Worm (Caenorhabditis elegans): ENCODE measurements around the gene mks-2.

- TF ChIP-seq unc-62 (GFP tag; optimal IDR thresholded peaks at IDR 0.05) (no peak), nhr-11 (tag; optimal IDR thresholded peaks at IDR 0.05) (no peak), elt-1 (tag; optimal IDR thresholded peaks at IDR 0.05) (no peak), skn-1 (tag; optimal IDR thresholded peaks at IDR 0.05) (no peak), nhr-77 (tag; optimal IDR thresholded peaks at IDR 0.05) (no peak), snpc-4 (tag; optimal IDR thresholded peaks at IDR 0.05) (no peak), ztf-11 (tag; optimal IDR thresholded peaks at IDR 0.05) (no peak), nhr-237 (tag; optimal IDR thresholded peaks at IDR 0.05) (no peak), aly-2 (tag; optimal IDR thresholded peaks at IDR 0.05) (no peak), alr-1 (tag; optimal IDR thresholded peaks at IDR 0.05) (no peak), lsy-2 (tag; optimal IDR thresholded peaks at IDR 0.05) (no peak), blmp-1 (tag; optimal IDR thresholded peaks at IDR 0.05; ENCODE audit: insufficient read depth) (no peak), mdl-1 (tag; optimal IDR thresholded peaks at IDR 0.05) (no peak)
Observed at ce11 chrII:6263685-6264084, 44.4 kb upstream of the mks-2 start, which contains the start of gene F13H8.3.
